Fruit fly (Drosophila melanogaster) whole organism, adult: ENCODE measurements around the gene CG5953.

Source experiments
- CG14711 ChIP-seq: fragments of 200-800 bp; sonication (Bioruptor generic); optimal IDR thresholded peaks from 2 replicates; lab custom pipeline; 2018; ENCODE audit warnings: missing biosample characterization, mild to moderate bottlenecking, missing genetic modification characterization, moderate library complexity
- Clk ChIP-seq: fragments of 200-800 bp; sonication (Bioruptor generic); optimal IDR thresholded peaks from 2 replicates; lab custom pipeline; 2017; ENCODE audit warnings: missing biosample characterization, missing genetic modification characterization
- pad ChIP-seq: fragments of 200-800 bp; sonication (Bioruptor generic); optimal IDR thresholded peaks from 3 replicates; lab custom pipeline; 2017; ENCODE audit warnings: missing biosample characterization, missing genetic modification characterization, mild to moderate bottlenecking, moderate library complexity, missing genetic modification reagents

DNA sequence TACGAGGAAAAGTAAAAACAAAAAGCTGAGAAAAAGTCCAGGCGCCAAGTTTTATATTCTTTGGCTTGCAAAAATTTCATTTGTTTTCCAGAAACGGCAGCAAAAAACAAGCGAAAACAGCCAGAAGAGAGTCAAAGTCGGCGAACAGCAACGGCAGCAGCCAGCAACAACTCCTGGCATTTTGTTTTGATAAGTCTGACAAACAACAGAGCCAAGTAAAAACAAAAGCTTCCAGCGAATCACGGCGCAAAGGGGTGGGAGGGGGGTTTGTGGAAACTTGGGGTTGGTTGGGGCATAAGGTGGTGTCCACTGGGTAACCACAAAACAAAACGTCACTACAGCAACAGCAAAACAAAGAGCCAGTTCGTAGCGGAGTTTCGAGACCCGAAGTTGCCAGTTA, 7.6 kb downstream of the CG5953 start:
- TF ChIP-seq pad (GFP tag; lab: Kevin White, UChicago), result no peak
- TF ChIP-seq CG14711 (tag; lab: Kevin White, UChicago), result no peak
- TF ChIP-seq Clk, result no peak
